Fruit fly (Drosophila melanogaster) whole organism, embryonic: ENCODE data around the gene Cpr11A.

ENCODE experiments used
- Asciz ChIP-seq: fragments of 200-800 bp; sonication (Bioruptor generic); optimal IDR thresholded peaks from 2 replicates; lab custom pipeline; 2017; ENCODE audit warnings: missing biosample characterization, mild to moderate bottlenecking, missing genetic modification characterization, missing genetic modification reagents
- BEAF-32 ChIP-seq: fragments of 200-800 bp; sonication (Bioruptor generic); optimal IDR thresholded peaks from 3 replicates; lab custom pipeline; 2017; ENCODE audit warnings: missing biosample characterization, missing genetic modification characterization, mild to moderate bottlenecking, moderate library complexity, missing genetic modification reagents
- BtbVII ChIP-seq: fragments of 200-800 bp; sonication (Bioruptor generic); optimal IDR thresholded peaks from 3 replicates; lab custom pipeline; 2017; ENCODE audit warnings: missing biosample characterization, mild to moderate bottlenecking, missing genetic modification characterization
- CG10979 ChIP-seq: fragments of 200-800 bp; sonication (Bioruptor generic); optimal IDR thresholded peaks from 2 replicates; lab custom pipeline; 2018; ENCODE audit warnings: missing biosample characterization, mild to moderate bottlenecking, missing genetic modification characterization, moderate library complexity
- CG11696 ChIP-seq: fragments of 200-800 bp; sonication (Bioruptor generic); IDR thresholded peaks from 2 replicates; pipeline ENCODE4 v1.3.6; 2022; ENCODE audit warnings: missing biosample characterization, missing genetic modification characterization
- CG13287 ChIP-seq: fragments of 200-800 bp; sonication (Bioruptor generic); IDR thresholded peaks from 2 replicates; pipeline ENCODE4 v1.3.6; 2022; ENCODE audit warnings: missing biosample characterization, missing genetic modification characterization; ENCODE audit not compliant: partially characterized antibody
- CG15514 ChIP-seq: fragments of 200-800 bp; sonication (Bioruptor generic); optimal IDR thresholded peaks from 3 replicates; lab custom pipeline; 2017; ENCODE audit warnings: missing biosample characterization, missing genetic modification characterization, mild to moderate bottlenecking, moderate library complexity, missing genetic modification reagents
- CG1647 ChIP-seq: fragments of 200-800 bp; sonication (Bioruptor generic); optimal IDR thresholded peaks from 3 replicates; lab custom pipeline; 2016; ENCODE audit warnings: missing biosample characterization, missing genetic modification characterization
- CG17359 ChIP-seq: fragments of 200-800 bp; sonication (Bioruptor generic); optimal IDR thresholded peaks from 3 replicates; lab custom pipeline; 2018; ENCODE audit warnings: missing biosample characterization, mild to moderate bottlenecking, missing genetic modification characterization, moderate library complexity
- CG17802 ChIP-seq: fragments of 200-800 bp; sonication (Bioruptor generic); optimal IDR thresholded peaks from 2 replicates; lab custom pipeline; 2018; ENCODE audit warnings: missing biosample characterization, mild to moderate bottlenecking, missing genetic modification characterization, moderate library complexity
- CG18011 ChIP-seq: fragments of 200-800 bp; sonication (Bioruptor generic); optimal IDR thresholded peaks from 2 replicates; lab custom pipeline; 2017; ENCODE audit warnings: missing biosample characterization, missing genetic modification characterization, mild to moderate bottlenecking, moderate library complexity, missing genotype
- CG18262 ChIP-seq: fragments of 200-800 bp; optimal IDR thresholded peaks from 3 replicates; lab custom pipeline; 2019; ENCODE audit warnings: missing biosample characterization, mild to moderate bottlenecking, missing genetic modification characterization, moderate library complexity
- CG2116 ChIP-seq: fragments of 200-800 bp; sonication (Bioruptor generic); optimal IDR thresholded peaks from 3 replicates; lab custom pipeline; 2018; ENCODE audit warnings: missing biosample characterization, mild to moderate bottlenecking, missing genetic modification characterization
- CG2678 ChIP-seq: fragments of 200-800 bp; sonication (Bioruptor generic); optimal IDR thresholded peaks from 3 replicates; lab custom pipeline; 2019; ENCODE audit warnings: missing biosample characterization, mild to moderate bottlenecking, missing genetic modification characterization, moderate library complexity
- CG3163 ChIP-seq: fragments of 200-800 bp; sonication (Bioruptor generic); optimal IDR thresholded peaks from 3 replicates; lab custom pipeline; 2016; ENCODE audit warnings: missing biosample characterization, missing genetic modification characterization
- CG32767 ChIP-seq: fragments of 200-800 bp; sonication (Bioruptor generic); IDR thresholded peaks from 2 replicates; pipeline ENCODE4 v1.3.6; 2022; ENCODE audit warnings: missing biosample characterization, missing genetic modification characterization
- CG4328 ChIP-seq: fragments of 200-800 bp; sonication (Bioruptor generic); optimal IDR thresholded peaks from 3 replicates; lab custom pipeline; 2017; ENCODE audit warnings: missing biosample characterization, missing genetic modification reagents, missing genetic modification characterization
- CG6791 ChIP-seq: fragments of 200-800 bp; sonication (Bioruptor generic); IDR thresholded peaks from 3 replicates; pipeline ENCODE4 v1.3.6; 2022; ENCODE audit warnings: missing biosample characterization, missing genetic modification characterization; ENCODE audit not compliant: partially characterized antibody
- CG6813 ChIP-seq: fragments of 200-800 bp; sonication (Bioruptor generic); optimal IDR thresholded peaks from 2 replicates; lab custom pipeline; 2017; ENCODE audit warnings: missing biosample characterization, missing genetic modification characterization, mild to moderate bottlenecking, moderate library complexity, missing genetic modification reagents
- CG7372 ChIP-seq: fragments of 200-800 bp; sonication (Bioruptor generic); IDR thresholded peaks from 2 replicates; pipeline ENCODE4 v1.3.6; 2022; ENCODE audit warnings: missing biosample characterization, missing genetic modification characterization
- CG7839 ChIP-seq: fragments of 200-800 bp; sonication (Bioruptor generic); optimal IDR thresholded peaks from 3 replicates; lab custom pipeline; 2018; ENCODE audit warnings: missing biosample characterization, mild to moderate bottlenecking, missing genetic modification characterization, moderate library complexity
- CG8290 ChIP-seq, 3 experiments: fragments of 200-800 bp; sonication (Bioruptor generic); optimal IDR thresholded peaks; 2 replicates each; lab custom pipeline; 2016 to 2019; ENCODE audit warnings: missing biosample characterization in 3 of 3, missing genetic modification characterization in 3 of 3, mild to moderate bottlenecking in 2 of 3, moderate library complexity in 1 of 3
- CG8478 ChIP-seq: fragments of >200 bp; optimal IDR thresholded peaks from 2 replicates; lab custom pipeline; 2018
- CG9437 ChIP-seq: fragments of 200-800 bp; sonication (Bioruptor generic); optimal IDR thresholded peaks from 2 replicates; lab custom pipeline; 2018; ENCODE audit warnings: missing biosample characterization, mild to moderate bottlenecking, missing genetic modification characterization
- CHES-1-like ChIP-seq: fragments of 200-800 bp; sonication (Bioruptor generic); optimal IDR thresholded peaks from 2 replicates; lab custom pipeline; 2016; ENCODE audit warnings: missing biosample characterization, missing genetic modification characterization
- Dp ChIP-seq: fragments of 200-800 bp; sonication (Bioruptor generic); optimal IDR thresholded peaks from 2 replicates; lab custom pipeline; 2018; ENCODE audit warnings: missing biosample characterization, mild to moderate bottlenecking, missing genetic modification characterization, moderate library complexity
- ERR ChIP-seq: fragments of 200-800 bp; sonication (Bioruptor generic); optimal IDR thresholded peaks from 2 replicates; lab custom pipeline; 2016; ENCODE audit warnings: missing biosample characterization, missing genetic modification characterization
- Hr39 ChIP-seq: fragments of >200 bp; optimal IDR thresholded peaks from 2 replicates; lab custom pipeline; 2017
- Lhr ChIP-seq: fragments of 200-800 bp; sonication (Bioruptor generic); optimal IDR thresholded peaks from 3 replicates; lab custom pipeline; 2017; ENCODE audit warnings: mild to moderate bottlenecking, missing biosample characterization, missing genetic modification reagents, missing genetic modification characterization
- Lim3 ChIP-seq: fragments of 200-800 bp; sonication (Bioruptor generic); IDR thresholded peaks from 2 replicates; pipeline ENCODE4 v1.3.6; 2022; ENCODE audit warnings: missing biosample characterization, missing genetic modification characterization
- MESR4 ChIP-seq: fragments of 200-800 bp; sonication (Bioruptor generic); optimal IDR thresholded peaks from 2 replicates; lab custom pipeline; 2018; ENCODE audit warnings: missing biosample characterization, mild to moderate bottlenecking, missing genetic modification characterization, moderate library complexity
- Myb ChIP-seq: fragments of 200-800 bp; sonication (Bioruptor generic); optimal IDR thresholded peaks from 2 replicates; lab custom pipeline; 2016; ENCODE audit warnings: missing biosample characterization, missing genetic modification characterization
- Scr ChIP-seq: fragments of 200-800 bp; sonication (Bioruptor generic); IDR thresholded peaks from 2 replicates; pipeline ENCODE4 v1.3.6; 2022; ENCODE audit warnings: missing biosample characterization, missing genetic modification characterization; ENCODE audit not compliant: partially characterized antibody
- Stat92E ChIP-seq, 3 experiments: fragments of >200 bp in 2 of 3; fragments of 200-800 bp in 1 of 3; sonication (Bioruptor generic) in 1 of 3; optimal IDR thresholded peaks; 2 replicates each; lab custom pipeline; 2017 to 2019; ENCODE audit warnings: missing biosample characterization in 3 of 3, missing genetic modification characterization in 3 of 3, mild to moderate bottlenecking in 1 of 3, moderate library complexity in 1 of 3
- Tbp ChIP-seq: fragments of >200 bp; optimal IDR thresholded peaks from 2 replicates; lab custom pipeline; 2018; ENCODE audit warnings: missing biosample characterization, missing genetic modification characterization
- Vsx1 ChIP-seq: fragments of 200-800 bp; sonication (Bioruptor generic); optimal IDR thresholded peaks from 2 replicates; lab custom pipeline; 2017; ENCODE audit warnings: missing biosample characterization, mild to moderate bottlenecking, missing genetic modification characterization, missing genetic modification reagents
- amos ChIP-seq: fragments of 200-800 bp; sonication (Bioruptor generic); IDR thresholded peaks from 2 replicates; pipeline ENCODE4 v1.3.6; 2022; ENCODE audit warnings: missing biosample characterization, missing genetic modification characterization; ENCODE audit not compliant: partially characterized antibody
- ase ChIP-seq: fragments of 200-800 bp; sonication (Bioruptor generic); IDR thresholded peaks from 3 replicates; pipeline ENCODE4 v1.3.6; 2022; ENCODE audit warnings: missing biosample characterization, missing genetic modification characterization
- chinmo ChIP-seq: fragments of 200-800 bp; sonication (Bioruptor generic); IDR thresholded peaks from 4 replicates; pipeline ENCODE4 v1.3.6; 2022; ENCODE audit warnings: missing biosample characterization, missing genetic modification characterization; ENCODE audit not compliant: partially characterized antibody
- danr ChIP-seq: fragments of 200-800 bp; sonication (Bioruptor generic); IDR thresholded peaks from 2 replicates; pipeline ENCODE4 v1.3.6; 2022; ENCODE audit warnings: missing biosample characterization, missing genetic modification characterization
- dmrt99B ChIP-seq: fragments of 200-800 bp; sonication (Bioruptor generic); optimal IDR thresholded peaks from 2 replicates; lab custom pipeline; 2018; ENCODE audit warnings: missing biosample characterization, mild to moderate bottlenecking, missing genetic modification characterization, moderate library complexity
- ftz-f1 ChIP-seq: fragments of 200-800 bp; sonication (Bioruptor generic); optimal IDR thresholded peaks from 2 replicates; lab custom pipeline; 2016; ENCODE audit warnings: missing biosample characterization, missing genetic modification characterization
- her ChIP-seq: fragments of 200-800 bp; sonication (Bioruptor generic); optimal IDR thresholded peaks from 2 replicates; lab custom pipeline; 2016; ENCODE audit warnings: missing biosample characterization, missing genetic modification characterization
- klu ChIP-seq: fragments of 200-800 bp; sonication (Bioruptor generic); IDR thresholded peaks from 2 replicates; pipeline ENCODE4 v1.3.6; 2022; ENCODE audit warnings: missing biosample characterization, missing genetic modification characterization
- lab ChIP-seq: fragments of 200-800 bp; sonication (Bioruptor generic); optimal IDR thresholded peaks from 3 replicates; lab custom pipeline; 2017; ENCODE audit warnings: missing biosample characterization, missing genetic modification characterization, mild to moderate bottlenecking, moderate library complexity, missing genetic modification reagents
- maf-S ChIP-seq: fragments of 200-800 bp; sonication (Bioruptor generic); optimal IDR thresholded peaks from 2 replicates; lab custom pipeline; 2016; ENCODE audit warnings: missing biosample characterization, missing genetic modification characterization
- pzg ChIP-seq: fragments of 200-800 bp; sonication (Bioruptor generic); optimal IDR thresholded peaks from 3 replicates; lab custom pipeline; 2018; ENCODE audit warnings: missing biosample characterization, mild to moderate bottlenecking, missing genetic modification characterization, moderate library complexity
- sd ChIP-seq: fragments of 200-800 bp; sonication (Bioruptor generic); optimal IDR thresholded peaks from 3 replicates; lab custom pipeline; 2018; ENCODE audit warnings: missing biosample characterization, mild to moderate bottlenecking, missing genetic modification characterization, moderate library complexity
- sima ChIP-seq: fragments of 200-800 bp; sonication (Bioruptor generic); optimal IDR thresholded peaks from 2 replicates; lab custom pipeline; 2016; ENCODE audit warnings: missing biosample characterization, missing genetic modification characterization
- sob ChIP-seq: fragments of 200-800 bp; sonication (Bioruptor generic); IDR thresholded peaks from 2 replicates; pipeline ENCODE4 v1.3.6; 2022; ENCODE audit warnings: missing biosample characterization, missing genetic modification characterization

Cpr11A gene

DNA sequence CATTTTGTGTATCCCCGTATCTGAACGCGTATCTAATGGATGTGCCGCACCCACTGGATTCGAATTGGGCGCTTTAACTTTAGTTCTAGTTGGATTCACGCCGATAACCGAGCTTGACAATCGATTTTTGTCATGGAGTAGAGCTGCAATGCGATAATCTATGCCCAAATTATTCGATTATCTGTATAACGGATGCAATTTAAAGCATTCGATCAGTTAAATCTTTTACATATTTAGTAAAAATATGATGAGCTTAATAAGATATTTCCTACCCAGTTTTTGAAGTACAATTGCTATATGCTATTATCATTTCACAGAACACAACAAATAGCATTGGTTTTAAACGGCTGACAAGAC, 19.6 kb upstream of the Cpr11A start (continued):
- no peak for TF ChIP-seq CG3163 (GFP tag; lab: Kevin White, UChicago)
- peak; percentile 39; the same call in 1 of the 2 replicates for TF ChIP-seq Scr (GFP tag; lab: Robert Waterston, UW)
- TF ChIP-seq Lim3 (GFP tag; lab: Robert Waterston, UW), result no peak
- TF ChIP-seq Tbp, result no peak
- no peak for TF ChIP-seq CG11696
- TF ChIP-seq her (GFP tag; lab: Kevin White, UChicago), result no peak
- TF ChIP-seq CG2116 (GFP tag; lab: Kevin White, UChicago), result peak; percentile 95
- TF ChIP-seq Myb (GFP tag; lab: Kevin White, UChicago), result peak; percentile 33
- TF ChIP-seq lab (GFP tag; lab: Kevin White, UChicago), result no peak
- no peak for TF ChIP-seq sima (GFP tag; lab: Kevin White, UChicago)
- no peak for TF ChIP-seq Hr39
- TF ChIP-seq Dp, result peak; percentile 54
- TF ChIP-seq klu (GFP tag; lab: Robert Waterston, UW), result no peak
- no peak for TF ChIP-seq BtbVII
- TF ChIP-seq sd, result no peak
- no peak for TF ChIP-seq dmrt99B (tag; lab: Kevin White, UChicago)
- TF ChIP-seq CG7839 (tag; lab: Kevin White, UChicago), result no peak
- TF ChIP-seq Stat92E (GFP tag; optimal IDR thresholded peaks at IDR 0.05; lab: Kevin White, UChicago), result no peak
- TF ChIP-seq CG32767 (GFP tag; lab: Robert Waterston, UW), result no peak
- TF ChIP-seq BEAF-32 (GFP tag; lab: Kevin White, UChicago), result peak; percentile 27
- no peak for TF ChIP-seq Vsx1
- TF ChIP-seq CG13287 (GFP tag; lab: Robert Waterston, UW), result peak; percentile 60
- TF ChIP-seq CG4328, result no peak
- no peak for TF ChIP-seq CG10979 (tag; lab: Kevin White, UChicago)
- TF ChIP-seq ftz-f1, result no peak
- no peak for TF ChIP-seq CG17359 (tag; lab: Kevin White, UChicago)
- TF ChIP-seq CG18262 (tag; lab: Kevin White, UChicago), result no peak
- TF ChIP-seq CG6813 (GFP tag; lab: Kevin White, UChicago), result no peak
- TF ChIP-seq CG2678, result no peak
- TF ChIP-seq CG8290 (GFP tag; optimal IDR thresholded peaks at IDR 0.05; lab: Kevin White, UChicago), result no peak
- TF ChIP-seq CG8290 (tag; optimal IDR thresholded peaks at IDR 0.05; lab: Kevin White, UChicago), result peak in 1 of 2 experiments; percentile 17
- TF ChIP-seq chinmo (GFP tag; lab: Robert Waterston, UW), result no peak
- TF ChIP-seq amos (GFP tag; lab: Robert Waterston, UW), result no peak
- peak; percentile 34; the same call in 1 of the 3 replicates for TF ChIP-seq CG6791
- TF ChIP-seq CG8478 (lab: Kevin White, UChicago), result no peak
- TF ChIP-seq ERR, result no peak
- TF ChIP-seq CG9437, result no peak
- TF ChIP-seq CG18011, result no peak
- TF ChIP-seq CHES-1-like, result no peak
- no peak for TF ChIP-seq ase (GFP tag; lab: Robert Waterston, UW)
- no peak for TF ChIP-seq sob
- TF ChIP-seq CG17802, result no peak
- no peak for TF ChIP-seq danr (GFP tag; lab: Robert Waterston, UW)
- no peak for TF ChIP-seq CG1647
- no peak for TF ChIP-seq Asciz
- TF ChIP-seq CG7372, result no peak
- TF ChIP-seq pzg (GFP tag; lab: Kevin White, UChicago), result peak; percentile 31
- TF ChIP-seq maf-S (GFP tag; lab: Kevin White, UChicago), result no peak
- peak; percentile 8 for TF ChIP-seq CG15514
- no peak for TF ChIP-seq MESR4 (GFP tag; lab: Kevin White, UChicago)
- no peak for TF ChIP-seq Lhr (GFP tag; lab: Kevin White, UChicago)
